Fruit fly (Drosophila melanogaster): ENCODE data around the gene CG17361.

CG17361 gene

DNA sequence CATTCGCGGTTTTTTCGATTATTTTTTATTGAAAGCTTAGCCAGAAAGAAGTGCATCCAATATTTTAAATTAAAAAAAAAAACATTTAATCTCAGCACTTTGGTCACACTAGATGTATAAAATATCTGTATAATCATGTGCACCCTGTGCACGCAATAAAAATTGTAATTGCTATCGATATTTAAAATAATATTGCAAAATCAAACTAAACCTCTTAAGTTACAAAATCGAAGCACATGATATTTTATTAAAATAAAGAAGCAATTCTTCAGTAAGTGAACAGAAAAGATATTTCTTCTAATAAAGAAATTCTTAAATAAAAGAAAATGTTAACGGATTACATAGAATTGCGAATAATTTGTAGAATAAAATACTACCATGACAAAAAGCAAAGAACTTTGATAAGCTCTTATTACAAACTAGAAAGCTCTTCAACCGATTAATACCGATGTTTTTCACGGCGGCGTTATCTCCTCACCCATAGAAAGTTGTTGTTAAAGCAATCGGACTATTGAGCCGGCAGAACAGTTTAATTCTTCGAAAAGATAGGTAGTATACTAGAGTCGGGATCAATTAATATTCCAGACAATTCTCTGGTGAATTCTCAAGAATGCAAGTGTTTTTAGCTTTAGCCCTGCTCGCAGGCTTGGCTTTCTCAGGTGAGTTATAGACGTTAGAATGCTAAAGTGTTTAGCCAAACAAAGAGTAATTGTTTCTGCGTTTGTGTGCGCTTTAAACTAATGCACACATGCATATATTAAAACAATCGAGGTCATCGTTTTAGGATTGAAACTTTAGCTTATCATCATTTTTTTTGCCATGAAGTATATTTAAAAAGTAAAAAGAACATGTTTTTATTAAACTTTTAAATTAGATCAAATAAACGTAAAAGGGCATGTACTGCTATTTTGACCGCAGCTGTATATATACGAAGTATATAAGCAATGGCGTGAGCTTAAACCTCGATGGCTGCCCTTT, 3.0 kb upstream of the CG17361 start, which contains the start of gene CtsK1 (continued):
- TF ChIP-seq sage (GFP tag; optimal IDR thresholded peaks at IDR 0.05) (no peak), Hr83 (GFP tag; optimal IDR thresholded peaks at IDR 0.05; ENCODE audit: poor library complexity, severe bottlenecking) (no peak), GATAd (GFP tag; optimal IDR thresholded peaks at IDR 0.05) (no peak), h (GFP tag; optimal IDR thresholded peaks at IDR 0.05) (peak; percentile 64), Mio (GFP tag; optimal IDR thresholded peaks at IDR 0.05) (no peak), Myc (optimal IDR thresholded peaks at IDR 0.05) (no peak), HLH106 (tag; optimal IDR thresholded peaks at IDR 0.05) (peak; percentile 68), Dfd (GFP tag; optimal IDR thresholded peaks at IDR 0.05) (no peak)

- TF ChIP-seq rgr (GFP tag; optimal IDR thresholded peaks at IDR 0.05) (no peak), fru (GFP tag; optimal IDR thresholded peaks at IDR 0.05) (no peak), brk (GFP tag; optimal IDR thresholded peaks at IDR 0.05) (no peak), woc (GFP tag; optimal IDR thresholded peaks at IDR 0.05) (no peak), sv (GFP tag; optimal IDR thresholded peaks at IDR 0.05) (no peak), Hr78 (GFP tag; optimal IDR thresholded peaks at IDR 0.05) (no peak), Sp1 (GFP tag; optimal IDR thresholded peaks at IDR 0.05) (no peak)
Observed at dm6 chr3L:13996437-13996836, 554 bp upstream of the CG17361 start.

DNA sequence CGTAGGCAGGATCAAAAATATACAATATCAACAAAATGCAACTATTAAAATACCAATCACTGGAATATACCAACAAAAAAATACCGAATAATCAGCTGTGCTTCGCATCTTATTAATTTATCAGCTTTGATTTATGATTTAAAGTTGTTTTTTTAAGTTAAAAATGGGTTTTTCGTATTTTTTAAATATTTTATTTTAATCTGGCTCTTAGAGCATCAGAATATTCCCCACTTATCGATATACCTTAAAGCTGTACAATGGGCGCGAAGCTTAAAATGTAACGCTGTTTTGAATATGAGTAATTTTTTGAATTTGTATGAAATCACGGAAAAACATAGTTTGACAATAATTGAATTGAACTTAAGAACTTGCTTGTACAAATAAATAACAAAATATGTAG, 2.2 kb downstream of the CG17361 start, which contains the start of gene CG17359:
CG17359 (minus strand) TSS at position 48 of the 400 bp plus-strand sequence.
- no peak for TF ChIP-seq br (GFP tag; optimal IDR thresholded peaks at IDR 0.05)
- TF ChIP-seq CG32264 (GFP tag; optimal IDR thresholded peaks at IDR 0.05), result no peak
- no peak for TF ChIP-seq brk (GFP tag; optimal IDR thresholded peaks at IDR 0.05)
- no peak for TF ChIP-seq CrebA (GFP tag; optimal IDR thresholded peaks at IDR 0.05; ENCODE audit: borderline replicate concordance)
- no peak for TF ChIP-seq psq (GFP tag; optimal IDR thresholded peaks at IDR 0.05)
- no peak for TF ChIP-seq N (GFP tag; optimal IDR thresholded peaks at IDR 0.05)
- no peak for TF ChIP-seq Abd-B (GFP tag; optimal IDR thresholded peaks at IDR 0.05)
- no peak for TF ChIP-seq Dfd (GFP tag; optimal IDR thresholded peaks at IDR 0.05)
- no peak for TF ChIP-seq Hr83 (GFP tag; optimal IDR thresholded peaks at IDR 0.05; ENCODE audit: poor library complexity, severe bottlenecking)
- TF ChIP-seq h (GFP tag; optimal IDR thresholded peaks at IDR 0.05), result no peak
- no peak for TF ChIP-seq Mio (GFP tag; optimal IDR thresholded peaks at IDR 0.05)
- no peak for TF ChIP-seq tai (GFP tag; optimal IDR thresholded peaks at IDR 0.05)
- no peak for TF ChIP-seq Hnf4 (GFP tag; optimal IDR thresholded peaks at IDR 0.05)
- no peak for TF ChIP-seq Hr78 (GFP tag; optimal IDR thresholded peaks at IDR 0.05)
- TF ChIP-seq woc (GFP tag; optimal IDR thresholded peaks at IDR 0.05), result no peak
- no peak for TF ChIP-seq lola (GFP tag; optimal IDR thresholded peaks at IDR 0.05)

- TF ChIP-seq psq (GFP tag; optimal IDR thresholded peaks at IDR 0.05) (no peak), br (GFP tag; optimal IDR thresholded peaks at IDR 0.05) (no peak), woc (GFP tag; optimal IDR thresholded peaks at IDR 0.05) (peak; percentile 23), dl (GFP tag; optimal IDR thresholded peaks at IDR 0.05; ENCODE audit: insufficient read depth in 1 of 2, partially characterized antibody in 2 of 2) (no peak), CG32264 (GFP tag; optimal IDR thresholded peaks at IDR 0.05) (no peak), jim (GFP tag; optimal IDR thresholded peaks at IDR 0.05) (no peak), tai (GFP tag; optimal IDR thresholded peaks at IDR 0.05) (no peak), usp (GFP tag; optimal IDR thresholded peaks at IDR 0.05) (no peak), lola (GFP tag; optimal IDR thresholded peaks at IDR 0.05) (no peak), Hr78 (GFP tag; optimal IDR thresholded peaks at IDR 0.05) (no peak), Dif (GFP tag; optimal IDR thresholded peaks at IDR 0.05; ENCODE audit: partially characterized antibody) (no peak), h (GFP tag; optimal IDR thresholded peaks at IDR 0.05) (no peak), brk (GFP tag; optimal IDR thresholded peaks at IDR 0.05) (peak; percentile 38), Vsx2 (GFP tag; optimal IDR thresholded peaks at IDR 0.05; ENCODE audit: partially characterized antibody) (no peak), Hnf4 (GFP tag; optimal IDR thresholded peaks at IDR 0.05) (no peak), HLH106 (tag; optimal IDR thresholded peaks at IDR 0.05) (peak; percentile 14), Sp1 (GFP tag; optimal IDR thresholded peaks at IDR 0.05) (peak; percentile 14), pan (optimal IDR thresholded peaks at IDR 0.05) (no peak), CG9705 (GFP tag; optimal IDR thresholded peaks at IDR 0.05) (no peak), rgr (GFP tag; optimal IDR thresholded peaks at IDR 0.05) (peak; percentile 17), foxo (GFP tag; optimal IDR thresholded peaks at IDR 0.05) (no peak), dmrt93B (GFP tag; optimal IDR thresholded peaks at IDR 0.05) (no peak), sv (GFP tag; optimal IDR thresholded peaks at IDR 0.05) (peak; percentile 44), sage (GFP tag; optimal IDR thresholded peaks at IDR 0.05) (no peak), GATAd (GFP tag; optimal IDR thresholded peaks at IDR 0.05) (no peak), Jra (GFP tag; optimal IDR thresholded peaks at IDR 0.05) (no peak), OdsH (GFP tag; optimal IDR thresholded peaks at IDR 0.05) (no peak), Dfd (GFP tag; optimal IDR thresholded peaks at IDR 0.05) (no peak), Mio (GFP tag; optimal IDR thresholded peaks at IDR 0.05) (no peak), dsf (GFP tag; optimal IDR thresholded peaks at IDR 0.05; ENCODE audit: borderline replicate concordance) (peak; percentile 32), Rel (GFP tag; optimal IDR thresholded peaks at IDR 0.05) (no peak), Rel (tag; optimal IDR thresholded peaks at IDR 0.05) (peak; percentile 89)
Observed at dm6 chr3L:14001658-14002523, 4.9 kb downstream of the CG17361 start, which contains the start of the genes Nprl3 and upSET. Nprl3 (minus strand) TSS chr3L:14001880. upSET (plus strand) TSS chr3L:14002127.

Measured in whole organism, wandering third instar larva.